Fruit fly (Drosophila melanogaster): ENCODE results near the gene eIF3e.

The eIF3e gene

dm6 chr3L:16808139-16808538 lies 21.4 kb upstream of the eIF3e start (continued):
- TF ChIP-seq Pdp1 (GFP tag; optimal IDR thresholded peaks at IDR 0.05), result peak in 1 of 2 experiments; percentile 75
- TF ChIP-seq z (GFP tag; IDR thresholded peaks at IDR 0.05), result no peak
- no peak for TF ChIP-seq CG11085 (GFP tag; IDR thresholded peaks at IDR 0.05)
- no peak for TF ChIP-seq CG6654 (GFP tag; optimal IDR thresholded peaks at IDR 0.05)
- TF ChIP-seq Abd-B (GFP tag; optimal IDR thresholded peaks at IDR 0.05), result peak; percentile 79
- TF ChIP-seq dan (GFP tag; IDR thresholded peaks at IDR 0.05), result no peak
- no peak for TF ChIP-seq CG1529 (GFP tag; optimal IDR thresholded peaks at IDR 0.05)
- TF ChIP-seq CG13894 (tag; optimal IDR thresholded peaks at IDR 0.05), result peak; percentile 30
- TF ChIP-seq CG31441 (GFP tag; IDR thresholded peaks at IDR 0.05), result 0 out of 2 replicates have a peak, but pooled peaks have one; percentile 27
- no peak for TF ChIP-seq CG5953 (GFP tag; IDR thresholded peaks at IDR 0.05)
- no peak for TF ChIP-seq CG3726 (GFP tag; IDR thresholded peaks at IDR 0.05)
- no peak for TF ChIP-seq knrl (GFP tag; IDR thresholded peaks at IDR 0.05; ENCODE audit: partially characterized antibody)
- no peak for TF ChIP-seq pfk (GFP tag; optimal IDR thresholded peaks at IDR 0.05)
- peak; percentile 88 for TF ChIP-seq CG17802 (tag; optimal IDR thresholded peaks at IDR 0.05)
- TF ChIP-seq prd (optimal IDR thresholded peaks at IDR 0.05), result no peak
- no peak for TF ChIP-seq prd (GFP tag; IDR thresholded peaks at IDR 0.05)
- TF ChIP-seq gem (tag; optimal IDR thresholded peaks at IDR 0.05), result peak; percentile 17
- TF ChIP-seq sr (GFP tag; IDR thresholded peaks at IDR 0.05), result no peak
- no peak for TF ChIP-seq nau (GFP tag; optimal IDR thresholded peaks at IDR 0.05)
- no peak for TF ChIP-seq C15 (GFP tag; IDR thresholded peaks at IDR 0.05)
- TF ChIP-seq H15 (GFP tag; IDR thresholded peaks at IDR 0.05), result 0 out of 3 replicates have a peak, but pooled peaks have one; percentile 12
- peak; percentile 33 for TF ChIP-seq CG3995 (GFP tag; optimal IDR thresholded peaks at IDR 0.05)
- TF ChIP-seq CG14710 (tag; optimal IDR thresholded peaks at IDR 0.05), result peak; percentile 61
- no peak for TF ChIP-seq CG11093 (GFP tag; IDR thresholded peaks at IDR 0.05)
- TF ChIP-seq row (GFP tag; IDR thresholded peaks at IDR 0.05), result peak; percentile 68
- no peak for TF ChIP-seq CG6175 (GFP tag; IDR thresholded peaks at IDR 0.05)
- no peak for TF ChIP-seq tx (GFP tag; optimal IDR thresholded peaks at IDR 0.05)
- TF ChIP-seq CG9727 (GFP tag; optimal IDR thresholded peaks at IDR 0.05), result no peak
- TF ChIP-seq pros (GFP tag; optimal IDR thresholded peaks at IDR 0.05), result no peak
- TF ChIP-seq bab2 (GFP tag; optimal IDR thresholded peaks at IDR 0.05), result no peak
- TF ChIP-seq CG4404 (GFP tag; IDR thresholded peaks at IDR 0.05), result no peak
- peak; percentile 84 for TF ChIP-seq HmgZ (tag; optimal IDR thresholded peaks at IDR 0.05)
- TF ChIP-seq CG4854 (GFP tag; optimal IDR thresholded peaks at IDR 0.05), result peak; percentile 7
- TF ChIP-seq CG4617 (GFP tag; optimal IDR thresholded peaks at IDR 0.05; ENCODE audit: borderline replicate concordance), result peak; percentile 68
- TF ChIP-seq maf-S (GFP tag; optimal IDR thresholded peaks at IDR 0.05), result no peak
- no peak for TF ChIP-seq Bdp1 (GFP tag; optimal IDR thresholded peaks at IDR 0.05)
- no peak for TF ChIP-seq CG9215 (GFP tag; IDR thresholded peaks at IDR 0.05)
- TF ChIP-seq sug (tag; optimal IDR thresholded peaks at IDR 0.05), result peak; percentile 43
- no peak for TF ChIP-seq CG3281 (GFP tag; optimal IDR thresholded peaks at IDR 0.05)
- TF ChIP-seq CG18764 (GFP tag; optimal IDR thresholded peaks at IDR 0.05), result no peak
- TF ChIP-seq eyg (GFP tag; optimal IDR thresholded peaks at IDR 0.05), result no peak
- peak; percentile 52 for TF ChIP-seq Dek (tag; optimal IDR thresholded peaks at IDR 0.05)
- peak; percentile 30 for TF ChIP-seq Nf-YC (tag; optimal IDR thresholded peaks at IDR 0.05)
- TF ChIP-seq zf30C (GFP tag; optimal IDR thresholded peaks at IDR 0.05), result no peak
- TF ChIP-seq Dip3 (GFP tag; optimal IDR thresholded peaks at IDR 0.05), result no peak
- no peak for TF ChIP-seq CG12071 (GFP tag; optimal IDR thresholded peaks at IDR 0.05)
- TF ChIP-seq Dref (GFP tag; IDR thresholded peaks at IDR 0.05), result no peak
- TF ChIP-seq hth (optimal IDR thresholded peaks at IDR 0.05), result no peak
- TF ChIP-seq zen (tag; optimal IDR thresholded peaks at IDR 0.05), result peak; percentile 32
- TF ChIP-seq so (GFP tag; IDR thresholded peaks at IDR 0.05), result no peak
- no peak for TF ChIP-seq CG10431 (GFP tag; optimal IDR thresholded peaks at IDR 0.05)
- TF ChIP-seq Spps (tag; optimal IDR thresholded peaks at IDR 0.05), result no peak
